Fruit fly (Drosophila melanogaster) whole organism, embryonic: ENCODE data around the gene Dlic.

Source experiments
- Abd-B ChIP-seq: fragments of 200-800 bp; sonication (Bioruptor generic); optimal IDR thresholded peaks from 2 replicates; lab custom pipeline; 2018; ENCODE audit warnings: missing biosample characterization, mild to moderate bottlenecking, missing genetic modification characterization, moderate library complexity
- BEAF-32 ChIP-seq: fragments of 200-800 bp; sonication (Bioruptor generic); optimal IDR thresholded peaks from 3 replicates; lab custom pipeline; 2017; ENCODE audit warnings: missing biosample characterization, missing genetic modification characterization, mild to moderate bottlenecking, moderate library complexity, missing genetic modification reagents
- CG10147 ChIP-seq: fragments of 200-800 bp; sonication (Bioruptor generic); optimal IDR thresholded peaks from 2 replicates; lab custom pipeline; 2019; ENCODE audit warnings: missing biosample characterization, mild to moderate bottlenecking, missing genetic modification characterization, moderate library complexity
- CG1024 ChIP-seq: fragments of 200-800 bp; sonication (Bioruptor generic); IDR thresholded peaks from 2 replicates; pipeline ENCODE4 v1.3.6; 2022; ENCODE audit warnings: missing biosample characterization, missing genetic modification characterization
- CG10543 ChIP-seq: fragments of 200-800 bp; sonication (Bioruptor generic); optimal IDR thresholded peaks from 3 replicates; lab custom pipeline; 2017; ENCODE audit warnings: missing biosample characterization, mild to moderate bottlenecking, missing genetic modification characterization, moderate library complexity
- CG11398 ChIP-seq: fragments of 200-800 bp; sonication (Bioruptor generic); optimal IDR thresholded peaks from 2 replicates; lab custom pipeline; 2016; ENCODE audit warnings: missing biosample characterization, missing genetic modification characterization
- CG12155 ChIP-seq: fragments of 200-800 bp; sonication (Bioruptor generic); optimal IDR thresholded peaks from 3 replicates; lab custom pipeline; 2016; ENCODE audit warnings: missing biosample characterization, missing genetic modification characterization
- CG12236 ChIP-seq: fragments of 200-800 bp; sonication (Bioruptor generic); optimal IDR thresholded peaks from 2 replicates; lab custom pipeline; 2016; ENCODE audit warnings: missing biosample characterization, missing genetic modification characterization
- CG12299 ChIP-seq: fragments of 200-800 bp; sonication (Bioruptor generic); optimal IDR thresholded peaks from 2 replicates; lab custom pipeline; 2018; ENCODE audit warnings: missing biosample characterization, mild to moderate bottlenecking, missing genetic modification characterization
- CG13424 ChIP-seq: fragments of 200-800 bp; sonication (Bioruptor generic); optimal IDR thresholded peaks from 2 replicates; lab custom pipeline; 2019; ENCODE audit warnings: missing biosample characterization, mild to moderate bottlenecking, missing genetic modification characterization, moderate library complexity
- CG14667 ChIP-seq: fragments of 200-800 bp; sonication (Bioruptor generic); IDR thresholded peaks from 2 replicates; pipeline ENCODE4 v1.3.6; 2022; ENCODE audit warnings: missing biosample characterization, missing genetic modification characterization
- CG14710 ChIP-seq: fragments of 200-800 bp; sonication (Bioruptor generic); optimal IDR thresholded peaks from 3 replicates; lab custom pipeline; 2019; ENCODE audit warnings: missing biosample characterization, mild to moderate bottlenecking, missing genetic modification characterization, moderate library complexity
- CG17612 ChIP-seq: fragments of 200-800 bp; sonication (Bioruptor generic); IDR thresholded peaks from 2 replicates; pipeline ENCODE4 v1.3.6; 2022; ENCODE audit warnings: missing biosample characterization, missing genetic modification characterization
- CG17912 ChIP-seq: fragments of 200-800 bp; sonication (Bioruptor generic); optimal IDR thresholded peaks from 2 replicates; lab custom pipeline; 2018; ENCODE audit warnings: missing biosample characterization, mild to moderate bottlenecking, missing genetic modification characterization
- CG18011 ChIP-seq: fragments of 200-800 bp; sonication (Bioruptor generic); optimal IDR thresholded peaks from 2 replicates; lab custom pipeline; 2017; ENCODE audit warnings: missing biosample characterization, missing genetic modification characterization, mild to moderate bottlenecking, moderate library complexity, missing genotype
- CG30020 ChIP-seq: fragments of 200-800 bp; optimal IDR thresholded peaks from 2 replicates; lab custom pipeline; 2019; ENCODE audit warnings: missing biosample characterization, mild to moderate bottlenecking, missing genetic modification characterization, moderate library complexity
- CG32532 ChIP-seq: fragments of 200-800 bp; sonication (Bioruptor generic); IDR thresholded peaks from 2 replicates; pipeline ENCODE4 v1.3.6; 2022; ENCODE audit warnings: missing biosample characterization, missing genetic modification characterization
- CG4328 ChIP-seq: fragments of 200-800 bp; sonication (Bioruptor generic); optimal IDR thresholded peaks from 3 replicates; lab custom pipeline; 2017; ENCODE audit warnings: missing biosample characterization, missing genetic modification reagents, missing genetic modification characterization
- CG4617 ChIP-seq: fragments of 200-800 bp; sonication (Bioruptor generic); optimal IDR thresholded peaks from 3 replicates; lab custom pipeline; 2016; ENCODE audit warnings: missing biosample characterization, missing genetic modification characterization, borderline replicate concordance
- CG7839 ChIP-seq: fragments of 200-800 bp; sonication (Bioruptor generic); optimal IDR thresholded peaks from 3 replicates; lab custom pipeline; 2018; ENCODE audit warnings: missing biosample characterization, mild to moderate bottlenecking, missing genetic modification characterization, moderate library complexity
- CG7987 ChIP-seq: fragments of 200-800 bp; sonication (Bioruptor generic); optimal IDR thresholded peaks from 2 replicates; lab custom pipeline; 2018; ENCODE audit warnings: missing biosample characterization, mild to moderate bottlenecking, missing genetic modification characterization, moderate library complexity
- CG9876 ChIP-seq: fragments of 200-800 bp; sonication (Bioruptor generic); optimal IDR thresholded peaks from 2 replicates; lab custom pipeline; 2016; ENCODE audit warnings: missing biosample characterization, missing genetic modification characterization
- E2f2 ChIP-seq: fragments of 200-800 bp; sonication (Bioruptor generic); IDR thresholded peaks from 2 replicates; pipeline ENCODE4 v1.3.6; 2022; ENCODE audit warnings: missing biosample characterization, missing genetic modification characterization
- HmgZ ChIP-seq: fragments of 200-800 bp; sonication (Bioruptor generic); optimal IDR thresholded peaks from 2 replicates; lab custom pipeline; 2018; ENCODE audit warnings: missing biosample characterization, mild to moderate bottlenecking, missing genetic modification characterization
- Hmr ChIP-seq: fragments of 200-800 bp; sonication (Bioruptor generic); optimal IDR thresholded peaks from 3 replicates; lab custom pipeline; 2017; ENCODE audit warnings: mild to moderate bottlenecking, missing biosample characterization, missing genetic modification reagents, missing genetic modification characterization
- Lim3 ChIP-seq: fragments of 200-800 bp; sonication (Bioruptor generic); IDR thresholded peaks from 2 replicates; pipeline ENCODE4 v1.3.6; 2022; ENCODE audit warnings: missing biosample characterization, missing genetic modification characterization
- Lpt ChIP-seq: fragments of >200 bp; optimal IDR thresholded peaks from 2 replicates; lab custom pipeline; 2018; ENCODE audit warnings: missing biosample characterization, missing genetic modification characterization
- MBD-R2 ChIP-seq: fragments of 200-800 bp; sonication (Bioruptor generic); IDR thresholded peaks from 2 replicates; pipeline ENCODE4 v1.3.6; 2022; ENCODE audit warnings: missing biosample characterization, missing genetic modification characterization
- Mad ChIP-seq: fragments of 200-800 bp; sonication (Bioruptor generic); optimal IDR thresholded peaks from 2 replicates; lab custom pipeline; 2016; ENCODE audit warnings: missing biosample characterization, missing genetic modification characterization
- Ptx1 ChIP-seq: fragments of 200-800 bp; sonication (Bioruptor generic); IDR thresholded peaks from 2 replicates; pipeline ENCODE4 v1.3.6; 2022; ENCODE audit warnings: missing biosample characterization, missing genetic modification characterization
- Rfx ChIP-seq: fragments of 200-800 bp; sonication (Bioruptor generic); IDR thresholded peaks from 2 replicates; pipeline ENCODE4 v1.3.6; 2022; ENCODE audit warnings: missing biosample characterization, missing genetic modification characterization
- Trl ChIP-seq, 3 experiments: fragments of >200 bp in 2 of 3; fragments of 200-800 bp in 1 of 3; sonication (Bioruptor generic) in 1 of 3; optimal IDR thresholded peaks; 2 replicates in 1 of 3; 3 replicates in 2 of 3; lab custom pipeline; 2016 to 2017; ENCODE audit warnings: missing biosample characterization in 1 of 3, missing genetic modification characterization in 1 of 3
- cad ChIP-seq: fragments of >200 bp; optimal IDR thresholded peaks from 2 replicates; lab custom pipeline; 2017; ENCODE audit warnings: missing biosample characterization, missing genetic modification characterization
- chn ChIP-seq: fragments of 200-800 bp; sonication (Bioruptor generic); optimal IDR thresholded peaks from 2 replicates; lab custom pipeline; 2016; ENCODE audit warnings: missing biosample characterization, missing genetic modification characterization
- dm ChIP-seq: fragments of 200-800 bp; sonication (Bioruptor generic); optimal IDR thresholded peaks from 3 replicates; lab custom pipeline; 2016; ENCODE audit warnings: missing biosample characterization, missing genetic modification characterization
- dysf ChIP-seq: fragments of 200-800 bp; sonication (Bioruptor generic); IDR thresholded peaks from 3 replicates; pipeline ENCODE4 v1.3.6; 2022; ENCODE audit warnings: missing biosample characterization, missing genetic modification characterization
- fu2 ChIP-seq: fragments of 200-800 bp; sonication (Bioruptor generic); optimal IDR thresholded peaks from 2 replicates; lab custom pipeline; 2016; ENCODE audit warnings: missing biosample characterization, missing genetic modification characterization
- gt ChIP-seq: fragments of 200-800 bp; sonication (Bioruptor generic); IDR thresholded peaks from 2 replicates; pipeline ENCODE4 v1.3.6; 2022; ENCODE audit warnings: missing biosample characterization, missing genetic modification characterization
- jigr1 ChIP-seq: fragments of 200-800 bp; sonication (Bioruptor generic); IDR thresholded peaks from 3 replicates; pipeline ENCODE4 v1.3.6; 2022; ENCODE audit warnings: missing biosample characterization, missing genetic modification characterization
- lilli ChIP-seq: fragments of 200-800 bp; sonication (Bioruptor generic); optimal IDR thresholded peaks from 3 replicates; lab custom pipeline; 2016; ENCODE audit warnings: missing biosample characterization, missing genetic modification characterization
- luna ChIP-seq: fragments of 200-800 bp; sonication (Bioruptor generic); optimal IDR thresholded peaks from 2 replicates; lab custom pipeline; 2016; ENCODE audit warnings: missing biosample characterization, missing genetic modification characterization
- mirr ChIP-seq: fragments of 200-800 bp; sonication (Bioruptor generic); optimal IDR thresholded peaks from 3 replicates; lab custom pipeline; 2018; ENCODE audit warnings: missing biosample characterization, mild to moderate bottlenecking, missing genetic modification characterization
- pb ChIP-seq: fragments of 200-800 bp; sonication (Bioruptor generic); optimal IDR thresholded peaks from 3 replicates; lab custom pipeline; 2016; ENCODE audit warnings: missing biosample characterization, missing genetic modification characterization
- ro ChIP-seq: fragments of 200-800 bp; sonication (Bioruptor generic); IDR thresholded peaks from 2 replicates; pipeline ENCODE4 v1.3.6; 2022; ENCODE audit warnings: missing biosample characterization, missing genetic modification characterization
- schlank ChIP-seq: fragments of 200-800 bp; sonication (Bioruptor generic); optimal IDR thresholded peaks from 2 replicates; lab custom pipeline; 2018; ENCODE audit warnings: missing biosample characterization, mild to moderate bottlenecking, missing genetic modification characterization
- sisA ChIP-seq: fragments of 200-800 bp; sonication (Bioruptor generic); IDR thresholded peaks from 2 replicates; pipeline ENCODE4 v1.3.6; 2022; ENCODE audit warnings: missing biosample characterization, missing genetic modification characterization
- sob ChIP-seq: fragments of 200-800 bp; sonication (Bioruptor generic); IDR thresholded peaks from 2 replicates; pipeline ENCODE4 v1.3.6; 2022; ENCODE audit warnings: missing biosample characterization, missing genetic modification characterization
- sug ChIP-seq: fragments of 200-800 bp; optimal IDR thresholded peaks from 2 replicates; lab custom pipeline; 2019; ENCODE audit warnings: missing biosample characterization, mild to moderate bottlenecking, missing genetic modification characterization, moderate library complexity
- tio ChIP-seq: fragments of 200-800 bp; sonication (Bioruptor generic); optimal IDR thresholded peaks from 2 replicates; lab custom pipeline; 2017; ENCODE audit warnings: missing biosample characterization, missing genetic modification characterization, inconsistent platforms
- z ChIP-seq: fragments of 200-800 bp; sonication (Bioruptor generic); IDR thresholded peaks from 3 replicates; pipeline ENCODE4 v1.3.6; 2022; ENCODE audit warnings: missing biosample characterization, missing genetic modification characterization
- zen ChIP-seq: fragments of 200-800 bp; sonication (Bioruptor generic); optimal IDR thresholded peaks from 3 replicates; lab custom pipeline; 2018; ENCODE audit warnings: missing biosample characterization, mild to moderate bottlenecking, missing genetic modification characterization, moderate library complexity
- zfh2 ChIP-seq: fragments of 200-800 bp; sonication (Bioruptor generic); optimal IDR thresholded peaks from 2 replicates; lab custom pipeline; 2016; ENCODE audit warnings: missing biosample characterization, missing genetic modification characterization

Gene Dlic

dm6 chrX:11148272-11148835 lies 5.9 kb upstream of the Dlic start, which contains the start of gene Ran (continued):
- TF ChIP-seq CG13424 (tag; lab: Kevin White, UChicago) (no peak), Mad (GFP tag; lab: Kevin White, UChicago) (no peak), CG10543 (GFP tag; lab: Kevin White, UChicago) (no peak), Lpt (no peak), CG9876 (no peak), CG4617 (GFP tag; lab: Kevin White, UChicago) (peak; percentile 15), Trl (optimal IDR thresholded peaks at IDR 0.05; lab: Kevin White, UChicago) (no peak), Trl (GFP tag; optimal IDR thresholded peaks at IDR 0.05; lab: Kevin White, UChicago) (no peak), zfh2 (GFP tag; lab: Kevin White, UChicago) (peak; percentile 16), sug (tag; lab: Kevin White, UChicago) (no peak), tio (GFP tag; lab: Kevin White, UChicago) (no peak), HmgZ (tag; lab: Kevin White, UChicago) (no peak), fu2 (GFP tag; lab: Kevin White, UChicago) (no peak), gt (no peak), CG11398 (GFP tag; lab: Kevin White, UChicago) (no peak), Ptx1 (peak; percentile 21), CG4328 (GFP tag; lab: Kevin White, UChicago) (no peak), zen (tag; lab: Kevin White, UChicago) (no peak), CG12236 (GFP tag; lab: Kevin White, UChicago) (no peak), CG30020 (peak; percentile 95), luna (GFP tag; lab: Kevin White, UChicago) (no peak), CG32532 (peak; percentile 46), chn (GFP tag; lab: Kevin White, UChicago) (no peak), CG10147 (GFP tag; lab: Kevin White, UChicago) (no peak), sisA (GFP tag; lab: Robert Waterston, UW) (no peak), dysf (GFP tag; lab: Robert Waterston, UW) (no peak), CG1024 (GFP tag; lab: Robert Waterston, UW) (peak; percentile 83), cad (GFP tag; lab: Kevin White, UChicago) (no peak), lilli (GFP tag; lab: Kevin White, UChicago) (no peak), CG12299 (no peak), Hmr (GFP tag; lab: Kevin White, UChicago) (no peak), mirr (no peak), CG18011 (GFP tag; lab: Kevin White, UChicago) (no peak), MBD-R2 (GFP tag; lab: Robert Waterston, UW) (peak; percentile 35), schlank (no peak), dm (GFP tag; lab: Kevin White, UChicago) (no peak), CG12155 (GFP tag; lab: Kevin White, UChicago) (no peak), CG17912 (GFP tag; lab: Kevin White, UChicago) (no peak), CG17612 (no peak), Lim3 (no peak), BEAF-32 (GFP tag; lab: Kevin White, UChicago) (peak; percentile 66), Rfx (GFP tag; lab: Robert Waterston, UW) (peak; percentile 57), pb (GFP tag; lab: Kevin White, UChicago) (no peak), z (GFP tag; lab: Robert Waterston, UW) (no peak), jigr1 (no peak), CG14710 (tag; lab: Kevin White, UChicago) (peak; percentile 31), E2f2 (GFP tag; lab: Robert Waterston, UW) (peak; percentile 23; the same call in 1 of the 2 replicates), CG14667 (GFP tag; lab: Robert Waterston, UW) (peak; percentile 7; the same call in 1 of the 2 replicates), CG7839 (tag; lab: Kevin White, UChicago) (no peak), CG7987 (GFP tag; lab: Kevin White, UChicago) (no peak), Abd-B (GFP tag; lab: Kevin White, UChicago) (peak; percentile 23), ro (no peak), sob (peak; percentile 43)
